Worm (Caenorhabditis elegans): ENCODE measurements around the gene acc-4.

DNA sequence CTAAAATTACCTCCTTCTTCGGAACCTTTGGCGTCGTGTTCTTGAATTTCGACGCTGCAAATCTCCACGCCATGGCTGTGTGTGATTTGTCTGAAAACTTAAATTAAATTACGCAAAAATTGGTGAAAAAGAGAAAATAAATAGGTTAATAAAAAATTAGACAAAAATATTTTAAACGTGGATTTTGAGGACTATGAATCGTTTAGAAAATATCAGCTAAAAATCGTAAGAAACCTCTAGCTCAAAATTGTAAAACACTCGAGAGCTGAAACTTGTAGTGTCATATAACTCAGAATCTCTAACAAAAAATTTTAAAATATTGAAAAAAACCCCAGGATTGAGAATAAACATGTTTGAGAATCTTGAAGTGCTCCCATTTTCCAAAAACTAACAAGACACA, 40.1 kb upstream of the acc-4 start, which contains the start of gene pod-1:
- TF ChIP-seq aha-1 (tag) (no peak), zag-1 (tag; optimal IDR thresholded peaks at IDR 0.05) (no peak), snpc-4 (tag; optimal IDR thresholded peaks at IDR 0.05) (no peak), lin-15B (tag; optimal IDR thresholded peaks at IDR 0.05) (no peak), attf-4 (tag; optimal IDR thresholded peaks at IDR 0.05) (no peak), lin-38 (GFP tag; IDR thresholded peaks at IDR 0.05) (no peak)
